Worm (Caenorhabditis elegans): ENCODE measurements around the gene fbxa-77.

Gene fbxa-77

DNA sequence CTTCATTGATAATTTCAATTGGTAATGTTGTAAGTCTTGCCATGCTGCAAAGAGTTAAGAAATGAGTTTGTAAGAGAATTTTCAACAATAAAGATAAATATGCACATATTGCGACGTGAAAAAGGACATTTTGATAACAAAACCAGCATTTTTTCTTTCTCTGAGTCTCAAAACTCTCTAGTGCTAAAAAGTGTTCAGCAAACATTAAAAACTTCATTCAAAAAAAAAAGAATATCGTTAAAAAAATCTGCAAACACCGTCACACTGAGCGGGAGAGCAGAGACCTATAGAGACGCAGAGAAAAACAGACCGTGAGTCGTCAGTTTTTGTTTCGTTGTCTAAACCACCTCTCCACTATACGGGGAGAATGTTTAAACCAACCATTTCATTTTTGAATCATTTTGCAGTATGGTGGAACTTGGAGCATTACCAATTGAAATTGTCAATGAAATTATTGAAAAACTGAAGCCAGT is at the start of gene fbxa-77, which contains the start of gene fbxa-76:
TSS of gene fbxa-77 (plus strand) at position 365 of the 473 bp plus-strand sequence.
TSS of gene fbxa-76 (minus strand) at position 51 of the 473 bp plus-strand sequence.
- TF ChIP-seq lin-54 (GFP tag; optimal IDR thresholded peaks at IDR 0.05) = no peak
- TF ChIP-seq ztf-26 (tag; optimal IDR thresholded peaks at IDR 0.05) = no peak
- no peak for TF ChIP-seq pbrm-1 (GFP tag; IDR thresholded peaks at IDR 0.05)
- peak; percentile 73 for TF ChIP-seq nhr-80 (tag; optimal IDR thresholded peaks at IDR 0.05)
- TF ChIP-seq attf-5 (GFP tag; optimal IDR thresholded peaks at IDR 0.05) = peak; percentile 37
- peak; percentile 7 for TF ChIP-seq tbp1 (GFP tag; optimal IDR thresholded peaks at IDR 0.05)
- TF ChIP-seq F23B12.7 (tag; optimal IDR thresholded peaks at IDR 0.05; ENCODE audit: insufficient read depth) = peak; percentile 5
- TF ChIP-seq hmg-1.2 (GFP tag; IDR thresholded peaks at IDR 0.05) = peak; percentile 72; the same call in 1 of the 2 replicates
- no peak for TF ChIP-seq ZK185.1 (tag; optimal IDR thresholded peaks at IDR 0.05; ENCODE audit: poor library complexity, severe bottlenecking)
- peak; percentile 19 to 30 for TF ChIP-seq let-607 (tag; optimal IDR thresholded peaks at IDR 0.05)
- TF ChIP-seq cebp-1 (GFP tag; IDR thresholded peaks at IDR 0.05) = no peak
- TF ChIP-seq cebp-1 (tag; optimal IDR thresholded peaks at IDR 0.05) = peak; percentile 19
- TF ChIP-seq akir-1 (GFP tag; optimal IDR thresholded peaks at IDR 0.05) = no peak

DNA sequence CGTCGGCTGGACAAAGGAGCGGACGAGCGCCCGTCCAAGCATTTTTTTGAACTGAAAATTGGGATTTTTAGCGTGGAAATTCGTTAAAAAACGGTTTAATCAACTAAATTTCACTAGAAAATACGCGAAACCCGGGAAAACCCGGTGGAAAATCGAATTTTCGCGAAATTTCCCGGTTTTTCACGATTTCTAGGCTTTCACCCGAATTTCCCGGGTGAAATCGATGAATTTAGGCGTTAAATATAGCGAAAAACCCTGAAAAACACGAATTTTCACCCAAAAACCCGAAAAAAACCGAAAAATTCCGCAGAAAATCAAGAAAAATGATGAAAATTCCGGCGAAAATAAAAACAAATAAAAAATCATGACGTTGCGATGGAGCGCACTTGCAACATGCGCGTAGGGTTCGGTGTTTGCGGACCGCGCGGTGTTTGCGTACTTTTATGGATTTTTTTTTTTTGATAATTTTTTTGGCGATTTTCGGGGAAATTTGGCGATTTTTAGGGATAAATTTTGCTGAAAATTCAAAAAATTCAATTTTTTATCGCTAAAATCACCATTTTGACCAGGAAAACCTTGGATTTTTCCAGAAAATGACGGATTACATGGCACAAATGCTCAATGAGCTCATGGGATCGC is 47.2 kb upstream of the fbxa-77 start, which contains the start of the genes mrpl-45 and Y119D3B.12:
TSS of gene mrpl-45 (minus strand) at position 51 of the 639 bp plus-strand sequence.
TSS of gene Y119D3B.12 (plus strand) at position 589 of the 639 bp plus-strand sequence.
- peak; percentile 74 for TF ChIP-seq K11D2.4 (GFP tag; IDR thresholded peaks at IDR 0.05)
- TF ChIP-seq Y95B8A.8 (GFP tag; IDR thresholded peaks at IDR 0.05) = no peak
- no peak for TF ChIP-seq Y79H2A.3 (GFP tag; conservative IDR thresholded peaks at IDR 0.05)
- no peak for TF ChIP-seq F10E7.11 (tag; optimal IDR thresholded peaks at IDR 0.05)
- no peak for TF ChIP-seq mel-28 (tag; optimal IDR thresholded peaks at IDR 0.05; ENCODE audit: borderline replicate concordance)
- TF ChIP-seq F39B2.1 (GFP tag; IDR thresholded peaks at IDR 0.05) = no peak
- TF ChIP-seq nfya-1 (tag; optimal IDR thresholded peaks at IDR 0.05; ENCODE audit: borderline replicate concordance, insufficient read depth) = no peak
- peak; percentile 46 for TF ChIP-seq F23B12.7 (tag; optimal IDR thresholded peaks at IDR 0.05; ENCODE audit: insufficient read depth)
- no peak for TF ChIP-seq nhr-120 (GFP tag; IDR thresholded peaks at IDR 0.05)
- TF ChIP-seq F22D6.2 (tag; optimal IDR thresholded peaks at IDR 0.05) = no peak
- TF ChIP-seq hlh-12 (tag; optimal IDR thresholded peaks at IDR 0.05) = no peak
- TF ChIP-seq ztf-18 (tag; optimal IDR thresholded peaks at IDR 0.05) = no peak
- TF ChIP-seq gei-17 (GFP tag; optimal IDR thresholded peaks at IDR 0.05) = peak; percentile 29
- TF ChIP-seq ztf-6 (GFP tag; IDR thresholded peaks at IDR 0.05) = no peak
- no peak for TF ChIP-seq F37B4.10 (GFP tag; IDR thresholded peaks at IDR 0.05)
- TF ChIP-seq ztf-28 (GFP tag; IDR thresholded peaks at IDR 0.05) = peak; percentile 15; the same call in 1 of the 2 replicates
- peak; percentile 17 for TF ChIP-seq tlf-1 (GFP tag; optimal IDR thresholded peaks at IDR 0.05)
- no peak for TF ChIP-seq K12H6.12 (tag; optimal IDR thresholded peaks at IDR 0.05)
- TF ChIP-seq lin-40 (tag; optimal IDR thresholded peaks at IDR 0.05) = peak; percentile 66
- no peak for TF ChIP-seq hmg-20 (GFP tag; IDR thresholded peaks at IDR 0.05)
- TF ChIP-seq F57A8.1 (GFP tag; optimal IDR thresholded peaks at IDR 0.05) = no peak
- TF ChIP-seq madf-10 (tag; optimal IDR thresholded peaks at IDR 0.05) = no peak
- TF ChIP-seq die-1 (tag; optimal IDR thresholded peaks at IDR 0.05) = no peak
- peak; percentile 50 for TF ChIP-seq ceh-27 (GFP tag; optimal IDR thresholded peaks at IDR 0.05)
- peak; percentile 11 for TF ChIP-seq nhr-80 (tag; optimal IDR thresholded peaks at IDR 0.05)
- TF ChIP-seq rpc-1 (optimal IDR thresholded peaks at IDR 0.05) = no peak
- no peak for TF ChIP-seq rpc-1 (tag; optimal IDR thresholded peaks at IDR 0.05)
- no peak for TF ChIP-seq sptf-2 (GFP tag; optimal IDR thresholded peaks at IDR 0.05)
- TF ChIP-seq egl-44 (GFP tag; IDR thresholded peaks at IDR 0.05) = no peak
- peak; percentile 63 for TF ChIP-seq snpc-1.3 (tag; optimal IDR thresholded peaks at IDR 0.05; ENCODE audit: insufficient read depth)
- no peak for TF ChIP-seq aptf-3 (GFP tag; IDR thresholded peaks at IDR 0.05)
- TF ChIP-seq ceh-79 (tag; optimal IDR thresholded peaks at IDR 0.05) = no peak
- TF ChIP-seq repo-1 (tag; optimal IDR thresholded peaks at IDR 0.05) = peak; percentile 19
- TF ChIP-seq madf-8 (GFP tag; conservative IDR thresholded peaks at IDR 0.05) = no peak
- TF ChIP-seq mxl-1 (tag; optimal IDR thresholded peaks at IDR 0.05) = no peak
- peak; percentile 77 for TF ChIP-seq dox-1 (GFP tag; IDR thresholded peaks at IDR 0.05)

Data from whole organism, young adult.